Worm (Caenorhabditis elegans) whole organism, young adult: Measurements from ENCODE around the gene cth-2.

Source experiments
- B0261.1 ChIP-seq: sonication (generic microtip); optimal IDR thresholded peaks from 2 replicates; lab custom pipeline; 2016; ENCODE audit warnings: mild to moderate bottlenecking, missing genetic modification characterization, moderate library complexity, missing compliant biosample characterization
- F22D6.2 ChIP-seq: sonication (generic microtip); optimal IDR thresholded peaks from 2 replicates; lab custom pipeline; 2016; ENCODE audit warnings: mild to moderate bottlenecking, missing genetic modification characterization, missing compliant biosample characterization
- ama-1 ChIP-seq, 3 experiments: fragments of 150-350 bp in 1 of 3; sonication (generic microtip) in 2 of 3; optimal IDR thresholded peaks; 2 replicates each; lab custom pipeline; 2014 to 2018; ENCODE audit warnings: missing biosample characterization in 2 of 3, missing genetic modification characterization in 2 of 3, missing genetic modification reagents in 2 of 3
- egl-18 ChIP-seq: fragments of 200-800 bp; sonication (Bioruptor generic); IDR thresholded peaks from 2 replicates; pipeline ENCODE4 v1.3.6; 2022; ENCODE audit warnings: missing genetic modification reagents, missing genetic modification characterization, missing compliant biosample characterization
- egrh-3 ChIP-seq: fragments of 200-800 bp; sonication (Bioruptor generic); IDR thresholded peaks from 2 replicates; pipeline ENCODE4 v1.3.6; 2022; ENCODE audit warnings: missing genetic modification reagents, missing genetic modification characterization, missing compliant biosample characterization
- him-1 ChIP-seq: sonication (generic microtip); optimal IDR thresholded peaks from 2 replicates; lab custom pipeline; 2016; ENCODE audit warnings: missing genotype, missing genetic modification reagents, missing genetic modification characterization, missing compliant biosample characterization
- hmg-20 ChIP-seq: fragments of 200-800 bp; sonication (Bioruptor generic); IDR thresholded peaks from 2 replicates; pipeline ENCODE4 v1.3.6; 2022; ENCODE audit warnings: missing genetic modification reagents, missing genetic modification characterization, missing compliant biosample characterization
- lin-40 ChIP-seq: sonication (generic microtip); optimal IDR thresholded peaks from 2 replicates; lab custom pipeline; 2016; ENCODE audit warnings: missing genetic modification characterization, mild to moderate bottlenecking, missing compliant biosample characterization, missing genotype, missing genetic modification reagents
- mxl-1 ChIP-seq: sonication (generic microtip); optimal IDR thresholded peaks from 2 replicates; lab custom pipeline; 2016; ENCODE audit warnings: missing genetic modification characterization, missing compliant biosample characterization
- nhr-120 ChIP-seq: fragments of 200-800 bp; sonication (Bioruptor generic); IDR thresholded peaks from 2 replicates; pipeline ENCODE4 v1.3.6; 2022; ENCODE audit warnings: missing genetic modification characterization, missing compliant biosample characterization
- snpc-4 ChIP-seq, 5 experiments: fragments of 150-350 bp in 1 of 5; sonication (generic microtip) in 4 of 5; optimal IDR thresholded peaks; 2 replicates each; lab custom pipeline; 2014 to 2018; ENCODE audit warnings: missing genetic modification characterization in 5 of 5, missing biosample characterization in 3 of 5, antibody characterized with exemption in 2 of 5, mild to moderate bottlenecking in 2 of 5, missing compliant biosample characterization in 2 of 5, missing genotype in 2 of 5, moderate library complexity in 2 of 5, missing genetic modification reagents in 1 of 5
- ztf-25 ChIP-seq: fragments of 200-800 bp; sonication (Bioruptor generic); IDR thresholded peaks from 2 replicates; pipeline ENCODE4 v1.3.6; 2022; ENCODE audit warnings: missing genetic modification reagents, missing genetic modification characterization, missing compliant biosample characterization
- ztf-28 ChIP-seq: fragments of 200-800 bp; sonication (Bioruptor generic); IDR thresholded peaks from 2 replicates; pipeline ENCODE4 v1.3.6; 2022; ENCODE audit warnings: missing genetic modification reagents, missing genetic modification characterization, missing compliant biosample characterization

- TF ChIP-seq him-1 (tag; lab: Kevin White, UChicago) = no peak
- no peak for TF ChIP-seq egl-18 (GFP tag; lab: Robert Waterston, UW)
- TF ChIP-seq snpc-4 (GFP tag; optimal IDR thresholded peaks at IDR 0.05; lab: Kevin White, UChicago) = no peak
- no peak for TF ChIP-seq snpc-4 (tag; optimal IDR thresholded peaks at IDR 0.05; lab: Kevin White, UChicago)
- no peak for TF ChIP-seq lin-40 (tag; lab: Kevin White, UChicago)
- TF ChIP-seq nhr-120 (GFP tag; lab: Robert Waterston, UW) = no peak
- TF ChIP-seq ama-1 (optimal IDR thresholded peaks at IDR 0.05; lab: Kevin White, UChicago) = no peak
- TF ChIP-seq ama-1 (GFP tag; optimal IDR thresholded peaks at IDR 0.05; lab: Kevin White, UChicago) = no peak
- TF ChIP-seq mxl-1 (tag; lab: Kevin White, UChicago) = no peak
- TF ChIP-seq ztf-28 = no peak
- no peak for TF ChIP-seq B0261.1 (tag; lab: Kevin White, UChicago)
- no peak for TF ChIP-seq F22D6.2 (tag; lab: Kevin White, UChicago)
- no peak for TF ChIP-seq ztf-25 (GFP tag; lab: Robert Waterston, UW)
- TF ChIP-seq hmg-20 (GFP tag; lab: Robert Waterston, UW) = no peak
- TF ChIP-seq egrh-3 = no peak
Observed at ce11 chrII:7073537-7073913, 15.8 kb upstream of the cth-2 start, which contains the start of gene kat-1.
